Worm (Caenorhabditis elegans) whole organism, L1 larva: Measurements from ENCODE around the gene col-108.

ENCODE experiments used
- Y116A8C.19 ChIP-seq: sonication (generic microtip); optimal IDR thresholded peaks from 2 replicates; lab custom pipeline; 2016; ENCODE audit warnings: missing compliant biosample characterization, missing genetic modification characterization, borderline replicate concordance
- aha-1 ChIP-seq: fragments of 150-350 bp; optimal IDR thresholded peaks from 2 replicates; lab custom pipeline; 2014; ENCODE audit warnings: missing biosample characterization, missing genetic modification characterization
- ama-1 ChIP-seq: fragments of 150-350 bp; optimal IDR thresholded peaks from 2 replicates; lab custom pipeline; 2014
- fos-1 ChIP-seq: fragments of 150-350 bp; optimal IDR thresholded peaks from 2 replicates; lab custom pipeline; 2014; ENCODE audit warnings: missing biosample characterization, missing genetic modification characterization
- lin-14 ChIP-seq: fragments of 200-800 bp; sonication (Bioruptor generic); optimal IDR thresholded peaks from 2 replicates; lab custom pipeline; 2018; ENCODE audit warnings: mild to moderate bottlenecking, missing genetic modification characterization, moderate library complexity, missing compliant biosample characterization
- lin-35 ChIP-seq, 2 experiments: fragments of 150-350 bp; optimal IDR thresholded peaks; 2 replicates each; lab custom pipeline; 2014; ENCODE audit warnings: missing biosample characterization in 2 of 2, missing genetic modification characterization in 2 of 2, missing genetic modification reagents in 2 of 2
- lin-39 ChIP-seq: fragments of 150-350 bp; optimal IDR thresholded peaks from 2 replicates; lab custom pipeline; 2014; ENCODE audit warnings: missing biosample characterization, missing genetic modification reagents, missing genetic modification characterization
- mdl-1 ChIP-seq, 2 experiments: fragments of 150-350 bp; optimal IDR thresholded peaks; 2 replicates each; lab custom pipeline; 2014 to 2017; ENCODE audit warnings: missing biosample characterization in 2 of 2, missing genetic modification characterization in 2 of 2, inconsistent platforms in 1 of 2
- nhr-11 ChIP-seq: fragments of 150-350 bp; optimal IDR thresholded peaks from 2 replicates; lab custom pipeline; 2014; ENCODE audit warnings: missing biosample characterization, missing genetic modification characterization
- pqm-1 ChIP-seq: sonication (generic microtip); optimal IDR thresholded peaks from 3 replicates; lab custom pipeline; 2017; ENCODE audit warnings: missing biosample characterization, missing genetic modification characterization
- snpc-4 ChIP-seq: fragments of 150-350 bp; optimal IDR thresholded peaks from 2 replicates; lab custom pipeline; 2014; ENCODE audit warnings: missing biosample characterization, missing genetic modification characterization
- sup-37 ChIP-seq: fragments of 200-800 bp; sonication (Bioruptor generic); optimal IDR thresholded peaks from 2 replicates; lab custom pipeline; 2018; ENCODE audit warnings: mild to moderate bottlenecking, missing genetic modification characterization, missing compliant biosample characterization
- unc-130 ChIP-seq: fragments of 150-350 bp; optimal IDR thresholded peaks from 2 replicates; lab custom pipeline; 2017; ENCODE audit warnings: missing biosample characterization, missing genetic modification characterization, inconsistent platforms
- ztf-11 ChIP-seq, 2 experiments: sonication (generic microtip); optimal IDR thresholded peaks; 2 replicates each; lab custom pipeline; 2016 to 2017; ENCODE audit warnings: missing genetic modification characterization in 2 of 2, missing biosample characterization in 1 of 2, missing compliant biosample characterization in 1 of 2

DNA sequence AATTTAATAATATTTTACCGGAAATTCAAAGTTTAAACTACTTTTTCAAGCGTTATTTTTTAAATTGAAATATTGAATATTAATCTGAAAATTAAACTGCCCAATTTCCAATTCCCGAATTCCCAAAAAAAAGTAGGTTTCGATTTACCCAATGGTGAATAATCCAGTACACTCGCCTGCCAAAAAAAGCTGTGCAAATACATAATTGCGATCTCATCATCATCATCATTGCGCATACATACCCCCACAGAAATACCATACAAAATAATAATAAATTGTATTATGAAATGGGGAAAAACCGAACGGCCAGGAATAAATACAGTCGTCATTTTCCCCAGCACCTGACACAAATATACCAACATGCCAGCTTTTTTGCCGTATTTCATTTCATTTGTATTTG is 3.5 kb downstream of the col-108 start, which contains the start of gene Y41D4A.1:
- TF ChIP-seq snpc-4 (no peak), fos-1 (tag; lab: Kevin White, UChicago) (no peak), ama-1 (lab: Kevin White, UChicago) (no peak), unc-130 (tag; lab: Kevin White, UChicago) (no peak), Y116A8C.19 (tag; lab: Kevin White, UChicago) (no peak), aha-1 (no peak), lin-35 (GFP tag; optimal IDR thresholded peaks at IDR 0.05; lab: Kevin White, UChicago) (no peak), sup-37 (GFP tag; lab: Kevin White, UChicago) (no peak), mdl-1 (tag; optimal IDR thresholded peaks at IDR 0.05; lab: Kevin White, UChicago) (no peak), nhr-11 (tag; lab: Kevin White, UChicago) (no peak), pqm-1 (tag; lab: Kevin White, UChicago) (no peak), lin-39 (tag; lab: Kevin White, UChicago) (no peak), lin-14 (GFP tag; lab: Kevin White, UChicago) (no peak), ztf-11 (tag; optimal IDR thresholded peaks at IDR 0.05; lab: Kevin White, UChicago) (no peak)
